Fruit fly (Drosophila melanogaster): ENCODE results near the gene NK7.1.

NK7.1 gene

dm6 chr3R:14382312-14383046 lies 9.7 kb upstream of the NK7.1 start:
- TF ChIP-seq CG7045 (GFP tag; optimal IDR thresholded peaks at IDR 0.05): peak; percentile 88
- no peak for TF ChIP-seq Mnt (GFP tag; optimal IDR thresholded peaks at IDR 0.05)
- peak; percentile 70 for TF ChIP-seq bab1 (GFP tag; optimal IDR thresholded peaks at IDR 0.05)
- TF ChIP-seq tj (GFP tag; optimal IDR thresholded peaks at IDR 0.05): peak; percentile 35
- no peak for TF ChIP-seq cnc (optimal IDR thresholded peaks at IDR 0.05)
- peak; percentile 66 for TF ChIP-seq CG11617 (GFP tag; optimal IDR thresholded peaks at IDR 0.05)
- TF ChIP-seq Crg-1 (GFP tag; optimal IDR thresholded peaks at IDR 0.05): no peak
- TF ChIP-seq CG5204 (GFP tag; optimal IDR thresholded peaks at IDR 0.05): peak; percentile 39
- peak; percentile 5 for TF ChIP-seq ovo (GFP tag; optimal IDR thresholded peaks at IDR 0.05)
- TF ChIP-seq cic (GFP tag; optimal IDR thresholded peaks at IDR 0.05): no peak
- TF ChIP-seq CG33017 (tag; optimal IDR thresholded peaks at IDR 0.05): peak; percentile 87
- TF ChIP-seq pad (GFP tag; optimal IDR thresholded peaks at IDR 0.05): peak; percentile 42
- TF ChIP-seq CG14711 (tag; optimal IDR thresholded peaks at IDR 0.05): peak; percentile 79
- no peak for TF ChIP-seq Hr96 (GFP tag; optimal IDR thresholded peaks at IDR 0.05)
- TF ChIP-seq CG12768 (GFP tag; optimal IDR thresholded peaks at IDR 0.05): peak; percentile 76
- no peak for TF ChIP-seq toe (GFP tag; optimal IDR thresholded peaks at IDR 0.05)
- TF ChIP-seq Clk (GFP tag; optimal IDR thresholded peaks at IDR 0.05): peak; percentile 44
- TF ChIP-seq CG7101 (tag; optimal IDR thresholded peaks at IDR 0.05): peak; percentile 80
- peak; percentile 6 for TF ChIP-seq CG1620 (GFP tag; optimal IDR thresholded peaks at IDR 0.05)
- TF ChIP-seq kay (GFP tag; ENCODE audit: borderline replicate concordance): no peak

- TF ChIP-seq Mnt (GFP tag; optimal IDR thresholded peaks at IDR 0.05) (no peak), bab1 (GFP tag; optimal IDR thresholded peaks at IDR 0.05) (no peak), ovo (GFP tag; optimal IDR thresholded peaks at IDR 0.05) (no peak), tj (GFP tag; optimal IDR thresholded peaks at IDR 0.05) (no peak), toe (GFP tag; optimal IDR thresholded peaks at IDR 0.05) (no peak), CG1620 (GFP tag; optimal IDR thresholded peaks at IDR 0.05) (no peak), CG33017 (tag; optimal IDR thresholded peaks at IDR 0.05) (no peak), pad (GFP tag; optimal IDR thresholded peaks at IDR 0.05) (no peak), CG5204 (GFP tag; optimal IDR thresholded peaks at IDR 0.05) (no peak), Clk (GFP tag; optimal IDR thresholded peaks at IDR 0.05) (no peak), CG11617 (GFP tag; optimal IDR thresholded peaks at IDR 0.05) (no peak), kay (GFP tag; ENCODE audit: borderline replicate concordance) (no peak), CG12768 (GFP tag; optimal IDR thresholded peaks at IDR 0.05) (no peak), cnc (optimal IDR thresholded peaks at IDR 0.05) (no peak)
These were observed 8.8 kb upstream of the NK7.1 start, which contains the start of gene soti for dm6 chr3R:14381599-14381998. soti (minus strand) TSS chr3R:14381699.

dm6 chr3R:14373828-14374217 lies 1.1 kb upstream of the NK7.1 start:
- TF ChIP-seq CG33017 (tag; optimal IDR thresholded peaks at IDR 0.05) (peak; percentile 40), pad (GFP tag; optimal IDR thresholded peaks at IDR 0.05) (no peak), CG5204 (GFP tag; optimal IDR thresholded peaks at IDR 0.05) (no peak), CG14711 (tag; optimal IDR thresholded peaks at IDR 0.05) (peak; percentile 32), Hr96 (GFP tag; optimal IDR thresholded peaks at IDR 0.05) (no peak), kay (GFP tag; ENCODE audit: borderline replicate concordance) (peak; percentile 42)

- TF ChIP-seq Hr96 (GFP tag; optimal IDR thresholded peaks at IDR 0.05) (peak; percentile 77), CG7101 (tag; optimal IDR thresholded peaks at IDR 0.05) (peak; percentile 58), CG12768 (GFP tag; optimal IDR thresholded peaks at IDR 0.05) (no peak), CG7045 (GFP tag; optimal IDR thresholded peaks at IDR 0.05) (peak; percentile 58), CG33017 (tag; optimal IDR thresholded peaks at IDR 0.05) (peak; percentile 77), tj (GFP tag; optimal IDR thresholded peaks at IDR 0.05) (peak; percentile 79), CG5204 (GFP tag; optimal IDR thresholded peaks at IDR 0.05) (peak; percentile 74), Clk (GFP tag; optimal IDR thresholded peaks at IDR 0.05) (no peak), kay (GFP tag; ENCODE audit: borderline replicate concordance) (peak; percentile 65), CG1620 (GFP tag; optimal IDR thresholded peaks at IDR 0.05) (peak; percentile 20), CG14711 (tag; optimal IDR thresholded peaks at IDR 0.05) (peak; percentile 50), bab1 (GFP tag; optimal IDR thresholded peaks at IDR 0.05) (no peak), ovo (GFP tag; optimal IDR thresholded peaks at IDR 0.05) (no peak), cnc (optimal IDR thresholded peaks at IDR 0.05) (no peak), Crg-1 (GFP tag; optimal IDR thresholded peaks at IDR 0.05) (no peak), Mnt (GFP tag; optimal IDR thresholded peaks at IDR 0.05) (no peak), pad (GFP tag; optimal IDR thresholded peaks at IDR 0.05) (no peak), toe (GFP tag; optimal IDR thresholded peaks at IDR 0.05) (no peak), CG11617 (GFP tag; optimal IDR thresholded peaks at IDR 0.05) (peak; percentile 67), cic (GFP tag; optimal IDR thresholded peaks at IDR 0.05) (no peak)
These were observed 559 bp upstream of the NK7.1 start for dm6 chr3R:14373192-14373827.

- peak; percentile 34 for TF ChIP-seq tj (GFP tag; optimal IDR thresholded peaks at IDR 0.05)
- TF ChIP-seq CG11617 (GFP tag; optimal IDR thresholded peaks at IDR 0.05): no peak
- no peak for TF ChIP-seq toe (GFP tag; optimal IDR thresholded peaks at IDR 0.05)
- peak; percentile 86 for TF ChIP-seq kay (GFP tag; ENCODE audit: borderline replicate concordance)
These were observed 1.5 kb downstream of the NK7.1 start for dm6 chr3R:14371133-14371676.

All from whole organism, adult.